Fruit fly (Drosophila melanogaster) whole organism, embryonic: Measurements from ENCODE around the gene Trim9.

Source experiments
- ATbp ChIP-seq: fragments of 200-800 bp; sonication (Bioruptor generic); optimal IDR thresholded peaks from 2 replicates; lab custom pipeline; 2017; ENCODE audit warnings: missing biosample characterization, mild to moderate bottlenecking, missing genetic modification characterization, missing genetic modification reagents
- Abd-B ChIP-seq: fragments of 200-800 bp; sonication (Bioruptor generic); optimal IDR thresholded peaks from 2 replicates; lab custom pipeline; 2018; ENCODE audit warnings: missing biosample characterization, mild to moderate bottlenecking, missing genetic modification characterization, moderate library complexity
- CG10959 ChIP-seq: fragments of 200-800 bp; sonication (Bioruptor generic); IDR thresholded peaks from 2 replicates; pipeline ENCODE4 v1.3.6; 2022; ENCODE audit warnings: missing biosample characterization, missing genetic modification characterization
- CG10979 ChIP-seq: fragments of 200-800 bp; sonication (Bioruptor generic); optimal IDR thresholded peaks from 2 replicates; lab custom pipeline; 2018; ENCODE audit warnings: missing biosample characterization, mild to moderate bottlenecking, missing genetic modification characterization, moderate library complexity
- CG12155 ChIP-seq: fragments of 200-800 bp; sonication (Bioruptor generic); optimal IDR thresholded peaks from 3 replicates; lab custom pipeline; 2016; ENCODE audit warnings: missing biosample characterization, missing genetic modification characterization
- CG13287 ChIP-seq: fragments of 200-800 bp; sonication (Bioruptor generic); IDR thresholded peaks from 2 replicates; pipeline ENCODE4 v1.3.6; 2022; ENCODE audit warnings: missing biosample characterization, missing genetic modification characterization; ENCODE audit not compliant: partially characterized antibody
- CG14441 ChIP-seq: fragments of 200-800 bp; sonication (Bioruptor generic); IDR thresholded peaks from 2 replicates; pipeline ENCODE4 v1.3.6; 2022; ENCODE audit warnings: missing biosample characterization, missing genetic modification characterization
- CG17385 ChIP-seq: fragments of 200-800 bp; sonication (Bioruptor generic); optimal IDR thresholded peaks from 3 replicates; lab custom pipeline; 2018; ENCODE audit warnings: missing biosample characterization, mild to moderate bottlenecking, missing genetic modification characterization
- CG17568 ChIP-seq: fragments of 200-800 bp; sonication (Bioruptor generic); optimal IDR thresholded peaks from 2 replicates; lab custom pipeline; 2018; ENCODE audit warnings: missing biosample characterization, mild to moderate bottlenecking, missing genetic modification characterization, moderate library complexity
- CG17802 ChIP-seq: fragments of 200-800 bp; sonication (Bioruptor generic); optimal IDR thresholded peaks from 2 replicates; lab custom pipeline; 2018; ENCODE audit warnings: missing biosample characterization, mild to moderate bottlenecking, missing genetic modification characterization, moderate library complexity
- CG18476 ChIP-seq: fragments of 200-800 bp; sonication (Bioruptor generic); optimal IDR thresholded peaks from 2 replicates; lab custom pipeline; 2016; ENCODE audit warnings: missing biosample characterization, mild to moderate bottlenecking, missing genetic modification characterization
- CG2875 ChIP-seq: fragments of 200-800 bp; sonication (Bioruptor generic); optimal IDR thresholded peaks from 2 replicates; lab custom pipeline; 2017; ENCODE audit warnings: missing biosample characterization, mild to moderate bottlenecking, missing genetic modification characterization, missing genetic modification reagents
- CG31388 ChIP-seq: fragments of 200-800 bp; sonication (Bioruptor generic); optimal IDR thresholded peaks from 2 replicates; lab custom pipeline; 2016; ENCODE audit warnings: missing biosample characterization, missing genetic modification characterization
- CG32532 ChIP-seq: fragments of 200-800 bp; sonication (Bioruptor generic); IDR thresholded peaks from 2 replicates; pipeline ENCODE4 v1.3.6; 2022; ENCODE audit warnings: missing biosample characterization, missing genetic modification characterization
- CG34376 ChIP-seq: fragments of 200-800 bp; sonication (Bioruptor generic); optimal IDR thresholded peaks from 2 replicates; lab custom pipeline; 2018; ENCODE audit warnings: missing biosample characterization, mild to moderate bottlenecking, missing genetic modification characterization
- CG3995 ChIP-seq: fragments of 200-800 bp; sonication (Bioruptor generic); optimal IDR thresholded peaks from 3 replicates; lab custom pipeline; 2016; ENCODE audit warnings: missing biosample characterization, missing genetic modification characterization
- CG6654 ChIP-seq: fragments of 200-800 bp; sonication (Bioruptor generic); optimal IDR thresholded peaks from 2 replicates; lab custom pipeline; 2017; ENCODE audit warnings: missing biosample characterization, mild to moderate bottlenecking, missing genetic modification characterization
- CG6791 ChIP-seq: fragments of 200-800 bp; sonication (Bioruptor generic); IDR thresholded peaks from 3 replicates; pipeline ENCODE4 v1.3.6; 2022; ENCODE audit warnings: missing biosample characterization, missing genetic modification characterization; ENCODE audit not compliant: partially characterized antibody
- CG6854 ChIP-seq: fragments of 200-800 bp; sonication (Bioruptor generic); optimal IDR thresholded peaks from 3 replicates; lab custom pipeline; 2017; ENCODE audit warnings: missing biosample characterization, mild to moderate bottlenecking, missing genetic modification characterization
- CG7556 ChIP-seq: fragments of 200-800 bp; sonication (Bioruptor generic); optimal IDR thresholded peaks from 2 replicates; lab custom pipeline; 2017; ENCODE audit warnings: missing biosample characterization, mild to moderate bottlenecking, missing genetic modification characterization
- CG9437 ChIP-seq: fragments of 200-800 bp; sonication (Bioruptor generic); optimal IDR thresholded peaks from 2 replicates; lab custom pipeline; 2018; ENCODE audit warnings: missing biosample characterization, mild to moderate bottlenecking, missing genetic modification characterization
- CG9817 ChIP-seq: fragments of 200-800 bp; sonication (Bioruptor generic); optimal IDR thresholded peaks from 2 replicates; lab custom pipeline; 2018; ENCODE audit warnings: missing biosample characterization, mild to moderate bottlenecking, missing genetic modification characterization, moderate library complexity
- E2f2 ChIP-seq: fragments of 200-800 bp; sonication (Bioruptor generic); IDR thresholded peaks from 2 replicates; pipeline ENCODE4 v1.3.6; 2022; ENCODE audit warnings: missing biosample characterization, missing genetic modification characterization
- Ets65A ChIP-seq: fragments of 200-800 bp; sonication (Bioruptor generic); peaks from one replicate; lab custom pipeline; 2016; ENCODE audit warnings: missing biosample characterization, missing genetic modification characterization
- Hand ChIP-seq: fragments of 200-800 bp; sonication (Bioruptor generic); optimal IDR thresholded peaks from 2 replicates; lab custom pipeline; 2017; ENCODE audit warnings: mild to moderate bottlenecking, missing biosample characterization, missing genetic modification reagents, missing genetic modification characterization
- Hsf ChIP-seq: fragments of 200-800 bp; sonication (Bioruptor generic); optimal IDR thresholded peaks from 3 replicates; lab custom pipeline; 2016; ENCODE audit warnings: missing biosample characterization, missing genetic modification characterization
- Nf-YA ChIP-seq: fragments of 200-800 bp; sonication (Bioruptor generic); IDR thresholded peaks from 2 replicates; pipeline ENCODE4 v1.3.6; 2022; ENCODE audit warnings: missing biosample characterization, missing genetic modification characterization
- NfI ChIP-seq: fragments of 200-800 bp; sonication (Bioruptor generic); optimal IDR thresholded peaks from 3 replicates; lab custom pipeline; 2018; ENCODE audit warnings: missing biosample characterization, mild to moderate bottlenecking, missing genetic modification characterization, moderate library complexity
- Ravus ChIP-seq: fragments of 200-800 bp; sonication (Bioruptor generic); IDR thresholded peaks from 2 replicates; pipeline ENCODE4 v1.3.6; 2022; ENCODE audit warnings: missing biosample characterization, missing genetic modification characterization
- Six4 ChIP-seq: fragments of 200-800 bp; sonication (Bioruptor generic); optimal IDR thresholded peaks from 2 replicates; lab custom pipeline; 2016; ENCODE audit warnings: missing biosample characterization, missing genetic modification characterization
- Spps ChIP-seq: fragments of 200-800 bp; sonication (Bioruptor generic); optimal IDR thresholded peaks from 2 replicates; lab custom pipeline; 2018; ENCODE audit warnings: missing biosample characterization, mild to moderate bottlenecking, missing genetic modification characterization
- Stat92E ChIP-seq, 3 experiments: fragments of >200 bp in 2 of 3; fragments of 200-800 bp in 1 of 3; sonication (Bioruptor generic) in 1 of 3; optimal IDR thresholded peaks; 2 replicates each; lab custom pipeline; 2017 to 2019; ENCODE audit warnings: missing biosample characterization in 3 of 3, missing genetic modification characterization in 3 of 3, mild to moderate bottlenecking in 1 of 3, moderate library complexity in 1 of 3
- amos ChIP-seq: fragments of 200-800 bp; sonication (Bioruptor generic); IDR thresholded peaks from 2 replicates; pipeline ENCODE4 v1.3.6; 2022; ENCODE audit warnings: missing biosample characterization, missing genetic modification characterization; ENCODE audit not compliant: partially characterized antibody
- cato ChIP-seq: fragments of 200-800 bp; sonication (Bioruptor generic); optimal IDR thresholded peaks from 2 replicates; lab custom pipeline; 2016; ENCODE audit warnings: missing biosample characterization, missing genetic modification characterization, borderline replicate concordance
- corto ChIP-seq: fragments of 200-800 bp; sonication (Bioruptor generic); optimal IDR thresholded peaks from 2 replicates; lab custom pipeline; 2016; ENCODE audit warnings: missing biosample characterization, mild to moderate bottlenecking, missing genetic modification characterization, moderate library complexity
- fd96Cb ChIP-seq: fragments of 200-800 bp; sonication (Bioruptor generic); optimal IDR thresholded peaks from 2 replicates; lab custom pipeline; 2018; ENCODE audit warnings: missing biosample characterization, mild to moderate bottlenecking, missing genetic modification characterization, moderate library complexity
- gce ChIP-seq: fragments of 200-800 bp; sonication (Bioruptor generic); IDR thresholded peaks from 3 replicates; pipeline ENCODE4 v1.3.6; 2022; ENCODE audit warnings: missing biosample characterization, missing genetic modification characterization
- hbn ChIP-seq: fragments of 200-800 bp; sonication (Bioruptor generic); IDR thresholded peaks from 2 replicates; pipeline ENCODE4 v1.3.6; 2022; ENCODE audit warnings: missing biosample characterization, missing genetic modification characterization; ENCODE audit not compliant: partially characterized antibody
- ken ChIP-seq: fragments of 200-800 bp; sonication (Bioruptor generic); IDR thresholded peaks from 3 replicates; pipeline ENCODE4 v1.3.6; 2022; ENCODE audit warnings: missing biosample characterization, missing genetic modification characterization
- knrl ChIP-seq: fragments of 200-800 bp; sonication (Bioruptor generic); IDR thresholded peaks from 3 replicates; pipeline ENCODE4 v1.3.6; 2022; ENCODE audit warnings: missing biosample characterization, missing genetic modification characterization; ENCODE audit not compliant: partially characterized antibody
- sc ChIP-seq, 3 experiments: fragments of >200 bp in 2 of 3; fragments of 200-800 bp in 1 of 3; sonication (Bioruptor generic) in 1 of 3; optimal IDR thresholded peaks; 2 replicates in 2 of 3; 3 replicates in 1 of 3; lab custom pipeline; 2017; ENCODE audit warnings: mild to moderate bottlenecking in 1 of 3, missing biosample characterization in 1 of 3, missing genetic modification characterization in 1 of 3, missing genetic modification reagents in 1 of 3
- sd ChIP-seq: fragments of 200-800 bp; sonication (Bioruptor generic); optimal IDR thresholded peaks from 3 replicates; lab custom pipeline; 2018; ENCODE audit warnings: missing biosample characterization, mild to moderate bottlenecking, missing genetic modification characterization, moderate library complexity
- slp2 ChIP-seq: fragments of 200-800 bp; sonication (Bioruptor generic); optimal IDR thresholded peaks from 2 replicates; lab custom pipeline; 2016; ENCODE audit warnings: missing biosample characterization, missing genetic modification characterization
- so ChIP-seq: fragments of 200-800 bp; sonication (Bioruptor generic); IDR thresholded peaks from 3 replicates; pipeline ENCODE4 v1.3.6; 2022; ENCODE audit warnings: missing biosample characterization, missing genetic modification characterization
- ttk ChIP-seq: fragments of 200-800 bp; sonication (Bioruptor generic); IDR thresholded peaks from 2 replicates; pipeline ENCODE4 v2.1.2; 2022; ENCODE audit warnings: missing biosample characterization, missing genetic modification characterization
- twi ChIP-seq: fragments of 200-800 bp; optimal IDR thresholded peaks from 2 replicates; lab custom pipeline; 2019; ENCODE audit warnings: missing biosample characterization, mild to moderate bottlenecking, missing genetic modification characterization, moderate library complexity
- zen ChIP-seq: fragments of 200-800 bp; sonication (Bioruptor generic); optimal IDR thresholded peaks from 3 replicates; lab custom pipeline; 2018; ENCODE audit warnings: missing biosample characterization, mild to moderate bottlenecking, missing genetic modification characterization, moderate library complexity
- zfh1 ChIP-seq: fragments of 200-800 bp; sonication (Bioruptor generic); IDR thresholded peaks from 3 replicates; pipeline ENCODE4 v1.3.6; 2022; ENCODE audit warnings: missing biosample characterization, missing genetic modification characterization

Gene Trim9

DNA sequence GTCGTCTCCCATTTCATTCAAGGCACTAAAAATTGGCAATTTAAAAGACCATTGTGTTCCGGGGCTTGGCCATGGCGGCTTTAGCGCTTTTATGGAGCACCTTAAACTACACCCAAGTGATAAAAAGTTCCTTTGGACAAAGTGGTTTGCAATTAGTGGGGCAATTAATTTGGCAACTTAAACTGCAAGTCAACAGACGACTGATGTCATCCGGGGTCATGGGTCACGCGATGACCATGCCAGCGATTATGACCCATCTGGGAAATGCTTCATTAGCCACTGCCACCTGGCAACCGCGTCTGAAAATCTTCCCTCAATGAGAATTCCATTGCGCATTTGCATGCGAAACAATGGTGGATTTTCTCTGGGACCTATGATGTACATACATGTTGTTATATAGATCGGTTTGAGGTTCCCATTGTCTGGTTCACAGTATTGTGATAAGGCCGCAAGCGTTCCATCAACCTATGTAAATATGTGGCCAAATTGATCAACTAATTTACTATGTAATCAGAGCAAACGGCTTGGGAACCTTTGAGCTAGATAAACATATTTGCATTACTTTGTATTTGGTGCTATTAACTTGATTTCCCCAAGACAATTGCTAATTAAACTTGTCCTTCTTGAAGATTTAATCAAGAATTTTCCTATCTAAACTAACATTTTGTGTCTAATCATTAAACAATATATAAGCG, 47.4 kb upstream of the Trim9 start (continued):
- TF ChIP-seq CG6791 (GFP tag; lab: Robert Waterston, UW) (no peak), CG7556 (GFP tag; lab: Kevin White, UChicago) (no peak), twi (no peak), ATbp (peak; percentile 53), Six4 (GFP tag; lab: Kevin White, UChicago) (no peak), Ravus (GFP tag; lab: Robert Waterston, UW) (no peak), ken (GFP tag; lab: Robert Waterston, UW) (no peak), hbn (no peak), sc (optimal IDR thresholded peaks at IDR 0.05; lab: Kevin White, UChicago) (no peak), sc (GFP tag; optimal IDR thresholded peaks at IDR 0.05; lab: Kevin White, UChicago) (peak; percentile 32), CG10979 (no peak), CG17802 (tag; lab: Kevin White, UChicago) (no peak), Abd-B (no peak), Ets65A (GFP tag; lab: Kevin White, UChicago) (peak; percentile 91), CG17385 (no peak)

DNA sequence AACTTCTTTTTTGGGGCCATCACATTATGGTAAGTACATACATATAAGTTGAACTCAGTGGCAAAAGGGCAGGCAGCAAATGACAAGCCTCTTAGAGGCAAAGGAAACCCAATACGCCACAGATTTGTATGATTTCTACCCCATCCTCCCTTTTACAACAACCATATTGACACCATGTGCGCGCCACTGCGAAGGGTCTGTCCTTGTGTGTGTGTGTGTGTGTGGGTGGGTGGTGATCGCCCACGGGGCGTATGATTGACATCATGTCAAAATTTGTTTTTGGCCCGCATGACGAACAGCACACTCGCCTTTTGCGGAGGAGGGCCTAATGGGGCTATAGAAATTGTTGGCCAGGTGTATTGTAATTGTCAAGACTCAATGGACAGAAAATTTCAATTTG, 45.1 kb upstream of the Trim9 start:
- TF ChIP-seq CG31388 (GFP tag; lab: Kevin White, UChicago) (no peak), gce (no peak), zen (tag; lab: Kevin White, UChicago) (no peak), CG7556 (GFP tag; lab: Kevin White, UChicago) (no peak), slp2 (GFP tag; lab: Kevin White, UChicago) (no peak), CG14441 (GFP tag; lab: Robert Waterston, UW) (0 out of 2 replicates have a peak, but pooled peaks have one; percentile 27), CG6654 (GFP tag; lab: Kevin White, UChicago) (no peak), corto (GFP tag; lab: Kevin White, UChicago) (no peak), CG3995 (GFP tag; lab: Kevin White, UChicago) (no peak), CG12155 (GFP tag; lab: Kevin White, UChicago) (no peak), Hand (GFP tag; lab: Kevin White, UChicago) (no peak), CG13287 (GFP tag; lab: Robert Waterston, UW) (no peak), Spps (tag; lab: Kevin White, UChicago) (no peak), fd96Cb (tag; lab: Kevin White, UChicago) (no peak), E2f2 (peak; percentile 17), amos (no peak), sd (tag; lab: Kevin White, UChicago) (peak; percentile 27), ttk (GFP tag; lab: Robert Waterston, UW) (no peak), CG6854 (GFP tag; lab: Kevin White, UChicago) (no peak), Stat92E (GFP tag; optimal IDR thresholded peaks at IDR 0.05; lab: Kevin White, UChicago) (no peak), knrl (GFP tag; lab: Robert Waterston, UW) (no peak), CG10959 (GFP tag; lab: Robert Waterston, UW) (no peak), Hsf (GFP tag; lab: Kevin White, UChicago) (no peak), CG17802 (tag; lab: Kevin White, UChicago) (no peak), NfI (GFP tag; lab: Kevin White, UChicago) (peak; percentile 8), CG34376 (no peak), CG9437 (GFP tag; lab: Kevin White, UChicago) (no peak), CG9817 (tag; lab: Kevin White, UChicago) (no peak), CG2875 (GFP tag; lab: Kevin White, UChicago) (no peak), cato (GFP tag; lab: Kevin White, UChicago) (no peak), Nf-YA (GFP tag; lab: Robert Waterston, UW) (no peak), CG18476 (GFP tag; lab: Kevin White, UChicago) (no peak), so (GFP tag; lab: Robert Waterston, UW) (peak; percentile 67; the same call in 1 of the 3 replicates), CG32532 (GFP tag; lab: Robert Waterston, UW) (0 out of 2 replicates have a peak, but pooled peaks have one; percentile 10), zfh1 (GFP tag; lab: Robert Waterston, UW) (peak; percentile 8; the same call in 1 of the 3 replicates), CG17568 (GFP tag; lab: Kevin White, UChicago) (no peak)
